Worm (Caenorhabditis elegans): ENCODE measurements around the gene tag-65.

The tag-65 gene

ce11 chrV:13655202-13655764 is 23.1 kb downstream of the tag-65 start (continued):
- peak in 1 of 2 experiments; percentile 49 for TF ChIP-seq hif-1 (tag; optimal IDR thresholded peaks at IDR 0.05)
- TF ChIP-seq ceh-44 (GFP tag; IDR thresholded peaks at IDR 0.05), result no peak
- TF ChIP-seq vab-7 (GFP tag; IDR thresholded peaks at IDR 0.05), result no peak
- no peak for TF ChIP-seq ztf-11 (tag; optimal IDR thresholded peaks at IDR 0.05)
- TF ChIP-seq nhr-76 (tag; optimal IDR thresholded peaks at IDR 0.05), result no peak
- no peak for TF ChIP-seq attf-4 (tag; optimal IDR thresholded peaks at IDR 0.05)
- no peak for TF ChIP-seq aly-2 (tag; optimal IDR thresholded peaks at IDR 0.05)
- TF ChIP-seq dmd-8 (GFP tag; IDR thresholded peaks at IDR 0.05), result 0 out of 2 replicates have a peak, but pooled peaks have one; percentile 52
- no peak for TF ChIP-seq lin-1 (GFP tag; IDR thresholded peaks at IDR 0.05)
- peak; percentile 69 for TF ChIP-seq nhr-25 (tag; optimal IDR thresholded peaks at IDR 0.05; ENCODE audit: borderline replicate concordance, insufficient read depth)
- peak; percentile 22 for TF ChIP-seq duxl-1 (tag; optimal IDR thresholded peaks at IDR 0.05; ENCODE audit: poor library complexity)
- TF ChIP-seq nhr-10 (tag; optimal IDR thresholded peaks at IDR 0.05), result no peak
- TF ChIP-seq nhr-102 (tag; optimal IDR thresholded peaks at IDR 0.05), result no peak
- no peak for TF ChIP-seq snpc-4 (tag; optimal IDR thresholded peaks at IDR 0.05)
- no peak for TF ChIP-seq daf-16 (GFP tag; optimal IDR thresholded peaks at IDR 0.05)
- TF ChIP-seq daf-16 (tag; optimal IDR thresholded peaks at IDR 0.05), result peak; percentile 50
- no peak for TF ChIP-seq egl-43 (GFP tag; IDR thresholded peaks at IDR 0.05)
- TF ChIP-seq unc-62 (GFP tag; optimal IDR thresholded peaks at IDR 0.05 in 1 of 2), result peak in 1 of 2 experiments; percentile 99
- TF ChIP-seq unc-62 (tag; optimal IDR thresholded peaks at IDR 0.05), result no peak
- no peak for TF ChIP-seq F44E2.7 (GFP tag; IDR thresholded peaks at IDR 0.05)
- no peak for TF ChIP-seq F37D6.2 (tag; optimal IDR thresholded peaks at IDR 0.05)
- TF ChIP-seq lsy-2 (tag; optimal IDR thresholded peaks at IDR 0.05), result peak; percentile 51 to 77
- no peak for TF ChIP-seq ceh-62 (tag; optimal IDR thresholded peaks at IDR 0.05)
- no peak for TF ChIP-seq fos-1 (tag; optimal IDR thresholded peaks at IDR 0.05)
- TF ChIP-seq ctbp-1 (GFP tag; IDR thresholded peaks at IDR 0.05), result peak; percentile 46
- peak in 1 of 2 experiments; percentile 82 for TF ChIP-seq mdl-1 (tag; optimal IDR thresholded peaks at IDR 0.05)
- TF ChIP-seq snpc-1.2 (GFP tag; IDR thresholded peaks at IDR 0.05), result no peak; the same call in 1 of the 2 replicates
- TF ChIP-seq ces-1 (GFP tag; optimal IDR thresholded peaks at IDR 0.05), result no peak
- no peak for TF ChIP-seq ceh-20 (GFP tag; IDR thresholded peaks at IDR 0.05)
- TF ChIP-seq nhr-11 (tag; optimal IDR thresholded peaks at IDR 0.05), result peak; percentile 42
- peak; percentile 4 for TF ChIP-seq nhr-111 (GFP tag; optimal IDR thresholded peaks at IDR 0.05)
- TF ChIP-seq nhr-237 (tag; optimal IDR thresholded peaks at IDR 0.05), result no peak
- TF ChIP-seq dmd-6 (GFP tag; IDR thresholded peaks at IDR 0.05), result peak; percentile 37
- no peak for TF ChIP-seq lim-7 (GFP tag; IDR thresholded peaks at IDR 0.05)
- no peak for TF ChIP-seq zfp-2 (tag; optimal IDR thresholded peaks at IDR 0.05)
- TF ChIP-seq cey-2 (tag; optimal IDR thresholded peaks at IDR 0.05; ENCODE audit: borderline replicate concordance, insufficient read depth), result no peak
- TF ChIP-seq mxl-3 (GFP tag; optimal IDR thresholded peaks at IDR 0.05), result no peak
- TF ChIP-seq ceh-82 (tag; optimal IDR thresholded peaks at IDR 0.05), result no peak
- TF ChIP-seq Y75B8A.6 (GFP tag; IDR thresholded peaks at IDR 0.05), result 0 out of 2 replicates have a peak, but pooled peaks have one; percentile 36
- TF ChIP-seq D1046.2 (GFP tag; IDR thresholded peaks at IDR 0.05), result no peak
- no peak for TF ChIP-seq Y48G9A.11 (GFP tag; IDR thresholded peaks at IDR 0.05)
- TF ChIP-seq nhr-77 (tag; optimal IDR thresholded peaks at IDR 0.05), result no peak
- peak; percentile 45 for TF ChIP-seq lin-38 (GFP tag; IDR thresholded peaks at IDR 0.05)
- TF ChIP-seq ceh-28 (tag; optimal IDR thresholded peaks at IDR 0.05), result peak; percentile 49
- TF ChIP-seq lir-3 (tag; optimal IDR thresholded peaks at IDR 0.05), result no peak
- no peak for TF ChIP-seq mdt-29 (GFP tag; IDR thresholded peaks at IDR 0.05)
- TF ChIP-seq nhr-6 (tag; optimal IDR thresholded peaks at IDR 0.05), result peak; percentile 83
- TF ChIP-seq dmd-9 (GFP tag; IDR thresholded peaks at IDR 0.05), result no peak
- TF ChIP-seq daf-8 (GFP tag; IDR thresholded peaks at IDR 0.05), result no peak
- peak; percentile 53 for TF ChIP-seq mes-2 (tag; optimal IDR thresholded peaks at IDR 0.05; ENCODE audit: poor library complexity, severe bottlenecking)
- no peak for TF ChIP-seq F49E8.2 (tag; optimal IDR thresholded peaks at IDR 0.05; ENCODE audit: borderline replicate concordance)

All from whole organism, L4 larva.